Fruit fly (Drosophila melanogaster) whole organism, wandering third instar larva: ENCODE results near the gene CG2641.

Experiments
- Abd-B ChIP-seq: fragments of >200 bp; optimal IDR thresholded peaks from 2 replicates; lab custom pipeline; 2017; ENCODE audit warnings: missing biosample characterization, missing genetic modification characterization
- br ChIP-seq: fragments of 200-800 bp; sonication (Bioruptor generic); optimal IDR thresholded peaks from 2 replicates; lab custom pipeline; 2016; ENCODE audit warnings: missing biosample characterization, missing genetic modification characterization
- pan ChIP-seq: fragments of >200 bp; optimal IDR thresholded peaks from 2 replicates; lab custom pipeline; 2017

dm6 chr3R:7813518-7813917 lies 19.6 kb downstream of the CG2641 start:
- TF ChIP-seq Abd-B (no peak), pan (lab: Kevin White, UChicago) (no peak), br (GFP tag; lab: Kevin White, UChicago) (no peak)
